Fruit fly (Drosophila melanogaster) whole organism, embryonic: ENCODE results near the gene Sodq.

ENCODE experiments used
- CG11456 ChIP-seq: fragments of 200-800 bp; sonication (Bioruptor generic); IDR thresholded peaks from 3 replicates; pipeline ENCODE4 v1.3.6; 2022; ENCODE audit warnings: missing biosample characterization, missing genetic modification characterization
- CG11695 ChIP-seq: fragments of 200-800 bp; sonication (Bioruptor generic); IDR thresholded peaks from 3 replicates; pipeline ENCODE4 v1.3.6; 2022; ENCODE audit warnings: missing biosample characterization, missing genetic modification characterization
- CG12071 ChIP-seq: fragments of 200-800 bp; sonication (Bioruptor generic); optimal IDR thresholded peaks from 3 replicates; lab custom pipeline; 2018; ENCODE audit warnings: missing biosample characterization, mild to moderate bottlenecking, missing genetic modification characterization
- CG1602 ChIP-seq: fragments of 200-800 bp; sonication (Bioruptor generic); optimal IDR thresholded peaks from 3 replicates; lab custom pipeline; 2016; ENCODE audit warnings: missing biosample characterization, missing genetic modification characterization
- Ets65A ChIP-seq: fragments of 200-800 bp; sonication (Bioruptor generic); peaks from one replicate; lab custom pipeline; 2016; ENCODE audit warnings: missing biosample characterization, missing genetic modification characterization
- Hr39 ChIP-seq: fragments of >200 bp; optimal IDR thresholded peaks from 2 replicates; lab custom pipeline; 2017
- ac ChIP-seq: fragments of 200-800 bp; sonication (Bioruptor generic); optimal IDR thresholded peaks from 3 replicates; lab custom pipeline; 2017; ENCODE audit warnings: missing biosample characterization, mild to moderate bottlenecking, missing genetic modification characterization
- bab2 ChIP-seq: fragments of 200-800 bp; sonication (Bioruptor generic); optimal IDR thresholded peaks from 2 replicates; lab custom pipeline; 2016; ENCODE audit warnings: missing biosample characterization, missing genetic modification characterization
- dysf ChIP-seq: fragments of 200-800 bp; sonication (Bioruptor generic); IDR thresholded peaks from 3 replicates; pipeline ENCODE4 v1.3.6; 2022; ENCODE audit warnings: missing biosample characterization, missing genetic modification characterization
- onecut ChIP-seq: fragments of 200-800 bp; sonication (Bioruptor generic); IDR thresholded peaks from 2 replicates; pipeline ENCODE4 v1.3.6; 2022; ENCODE audit warnings: missing biosample characterization, missing genetic modification characterization
- slou ChIP-seq: fragments of 200-800 bp; sonication (Bioruptor generic); optimal IDR thresholded peaks from 3 replicates; lab custom pipeline; 2016; ENCODE audit warnings: missing biosample characterization, missing genetic modification characterization
- ssp ChIP-seq: fragments of 200-800 bp; sonication (Bioruptor generic); IDR thresholded peaks from 2 replicates; pipeline ENCODE4 v1.3.6; 2022; ENCODE audit warnings: missing biosample characterization, missing genetic modification characterization
- ttk ChIP-seq: fragments of 200-800 bp; sonication (Bioruptor generic); IDR thresholded peaks from 2 replicates; pipeline ENCODE4 v2.1.2; 2022; ENCODE audit warnings: missing biosample characterization, missing genetic modification characterization

Gene Sodq

DNA sequence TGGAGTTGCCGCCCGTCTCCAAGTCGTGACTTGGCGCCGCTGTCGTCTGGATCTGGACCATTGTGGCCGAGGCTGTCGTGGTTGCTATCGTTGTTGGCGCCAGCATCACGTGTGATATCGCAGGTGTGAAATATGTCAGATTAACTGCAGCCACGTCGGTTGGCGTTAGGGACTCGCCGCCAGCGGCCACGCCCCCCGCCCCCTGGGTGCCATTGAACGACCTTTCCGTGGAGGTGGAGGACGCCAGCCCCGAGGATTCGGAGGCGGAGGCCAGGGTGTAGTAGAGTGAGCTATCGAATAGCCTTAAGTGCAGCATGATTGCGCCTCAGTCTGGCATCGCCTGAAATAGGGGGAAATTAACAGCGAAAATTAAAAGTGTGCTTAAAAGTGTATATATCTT is 45.7 kb downstream of the Sodq start (continued):
- TF ChIP-seq dysf (GFP tag; lab: Robert Waterston, UW), result 0 out of 3 replicates have a peak, but pooled peaks have one; percentile 12
- no peak for TF ChIP-seq Ets65A
- no peak; the same call in 1 of the 2 replicates for TF ChIP-seq ssp (GFP tag; lab: Robert Waterston, UW)
- no peak for TF ChIP-seq onecut (GFP tag; lab: Robert Waterston, UW)
- no peak for TF ChIP-seq slou (GFP tag; lab: Kevin White, UChicago)
- no peak for TF ChIP-seq ttk (GFP tag; lab: Robert Waterston, UW)
- TF ChIP-seq Hr39 (lab: Kevin White, UChicago), result peak; percentile 69
- TF ChIP-seq CG1602, result no peak
- no peak for TF ChIP-seq bab2
- TF ChIP-seq CG11456 (GFP tag; lab: Robert Waterston, UW), result 0 out of 3 replicates have a peak, but pooled peaks have one; percentile 32
- no peak for TF ChIP-seq CG12071 (GFP tag; lab: Kevin White, UChicago)
- TF ChIP-seq CG11695 (GFP tag; lab: Robert Waterston, UW), result no peak
- no peak for TF ChIP-seq ac
